Fruit fly (Drosophila melanogaster): ENCODE data around the gene Or85f.
A peak's percentile ranks its signal among the peaks of the same experiment; 100 is the strongest.

The Or85f gene

DNA sequence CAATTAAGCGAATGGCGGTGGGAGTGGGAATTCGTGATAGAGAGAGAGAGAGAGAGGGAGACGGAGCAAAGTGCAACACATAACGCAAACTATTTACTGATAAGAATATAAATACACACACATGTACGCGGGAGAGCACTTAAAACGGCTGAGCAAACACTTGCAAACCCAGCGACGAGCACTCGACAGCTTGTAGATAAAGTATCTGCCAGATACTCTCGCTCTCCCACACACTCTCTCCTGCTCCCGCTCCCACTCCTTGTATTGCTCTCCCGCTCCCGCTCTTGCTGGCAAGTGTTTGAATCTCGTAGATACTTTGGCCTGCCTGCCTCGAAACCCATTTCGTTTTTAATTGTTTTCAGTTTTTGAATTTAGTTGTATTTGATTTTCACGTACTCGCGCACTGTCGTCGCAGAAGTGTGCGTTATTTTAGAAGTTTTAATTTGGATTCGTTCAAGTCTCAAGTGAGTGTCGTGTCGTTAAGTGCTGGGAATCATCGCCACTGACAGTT lies 30.3 kb downstream of the Or85f start (continued):
- 0 out of 2 replicates have a peak, but pooled peaks have one; percentile 21 for TF ChIP-seq sna (GFP tag; IDR thresholded peaks at IDR 0.05; ENCODE audit: partially characterized antibody)
- TF ChIP-seq sima (GFP tag; optimal IDR thresholded peaks at IDR 0.05) = no peak
- no peak for TF ChIP-seq CG7271 (tag; optimal IDR thresholded peaks at IDR 0.05)
- TF ChIP-seq CG2875 (GFP tag; optimal IDR thresholded peaks at IDR 0.05) = peak; percentile 49
- no peak for TF ChIP-seq jing (GFP tag; optimal IDR thresholded peaks at IDR 0.05)
- no peak for TF ChIP-seq CG4404 (GFP tag; IDR thresholded peaks at IDR 0.05)
- peak; percentile 6 for TF ChIP-seq CG5180 (GFP tag; optimal IDR thresholded peaks at IDR 0.05)
- TF ChIP-seq CG4282 (GFP tag; optimal IDR thresholded peaks at IDR 0.05) = no peak
- TF ChIP-seq rib (GFP tag; IDR thresholded peaks at IDR 0.05) = peak; percentile 81
- TF ChIP-seq chinmo (GFP tag; IDR thresholded peaks at IDR 0.05; ENCODE audit: partially characterized antibody) = peak; percentile 98
- TF ChIP-seq kni (GFP tag; optimal IDR thresholded peaks at IDR 0.05) = peak; percentile 87
- TF ChIP-seq CG1832 (GFP tag; optimal IDR thresholded peaks at IDR 0.05) = peak; percentile 70
- TF ChIP-seq inv (GFP tag; IDR thresholded peaks at IDR 0.05; ENCODE audit: partially characterized antibody) = no peak
- peak; percentile 14 for TF ChIP-seq CG8924 (tag; optimal IDR thresholded peaks at IDR 0.05)
- no peak for TF ChIP-seq dmrt11E (tag; optimal IDR thresholded peaks at IDR 0.05)
- peak; percentile 49 for TF ChIP-seq Vsx1 (GFP tag; optimal IDR thresholded peaks at IDR 0.05)
- no peak for TF ChIP-seq CG12236 (GFP tag; optimal IDR thresholded peaks at IDR 0.05)
- TF ChIP-seq Ravus (GFP tag; IDR thresholded peaks at IDR 0.05) = no peak
- no peak for TF ChIP-seq tup (GFP tag; optimal IDR thresholded peaks at IDR 0.05)
- TF ChIP-seq Hr78 (GFP tag; optimal IDR thresholded peaks at IDR 0.05) = peak in 1 of 2 experiments; percentile 17
- TF ChIP-seq dm (GFP tag; optimal IDR thresholded peaks at IDR 0.05) = no peak
- no peak for TF ChIP-seq tgo (GFP tag; IDR thresholded peaks at IDR 0.05)
- no peak for TF ChIP-seq tna (GFP tag; IDR thresholded peaks at IDR 0.05; ENCODE audit: partially characterized antibody)
- TF ChIP-seq emc (GFP tag; optimal IDR thresholded peaks at IDR 0.05) = no peak
- peak; percentile 88 for TF ChIP-seq CG15479 (GFP tag; optimal IDR thresholded peaks at IDR 0.05)
- peak; percentile 18 for TF ChIP-seq CG17912 (GFP tag; optimal IDR thresholded peaks at IDR 0.05)
- no peak for TF ChIP-seq luna (GFP tag; optimal IDR thresholded peaks at IDR 0.05)
- peak; percentile 18 for TF ChIP-seq lilli (GFP tag; optimal IDR thresholded peaks at IDR 0.05)
- no peak for TF ChIP-seq CG8281 (tag; optimal IDR thresholded peaks at IDR 0.05)
- peak; percentile 72; the same call in 2 of the 3 replicates for TF ChIP-seq CG34224 (GFP tag; IDR thresholded peaks at IDR 0.05; ENCODE audit: partially characterized antibody)
- peak; percentile 9 for TF ChIP-seq tin (GFP tag; optimal IDR thresholded peaks at IDR 0.05)
- TF ChIP-seq Opbp (GFP tag; IDR thresholded peaks at IDR 0.05; ENCODE audit: partially characterized antibody) = no peak
- no peak for TF ChIP-seq mam (GFP tag; optimal IDR thresholded peaks at IDR 0.05)
- TF ChIP-seq pho (GFP tag; optimal IDR thresholded peaks at IDR 0.05) = no peak
- no peak for TF ChIP-seq Gug (GFP tag; IDR thresholded peaks at IDR 0.05)
- no peak for TF ChIP-seq Lhr (GFP tag; optimal IDR thresholded peaks at IDR 0.05)
- TF ChIP-seq CG14965 (GFP tag; optimal IDR thresholded peaks at IDR 0.05; ENCODE audit: borderline replicate concordance) = no peak
- peak; percentile 29 for TF ChIP-seq CG2678 (tag; optimal IDR thresholded peaks at IDR 0.05)
- no peak for TF ChIP-seq Fer2 (tag; optimal IDR thresholded peaks at IDR 0.05)
- TF ChIP-seq z (GFP tag; IDR thresholded peaks at IDR 0.05) = peak; percentile 63; the same call in 2 of the 3 replicates
- no peak for TF ChIP-seq CG6175 (GFP tag; IDR thresholded peaks at IDR 0.05)
- TF ChIP-seq MBD-R2 (GFP tag; IDR thresholded peaks at IDR 0.05) = peak; percentile 23; the same call in 1 of the 2 replicates
- no peak for TF ChIP-seq NK7.1 (GFP tag; optimal IDR thresholded peaks at IDR 0.05)
- TF ChIP-seq CG30020 (tag; optimal IDR thresholded peaks at IDR 0.05) = no peak
- peak; percentile 16 for TF ChIP-seq CG18011 (GFP tag; optimal IDR thresholded peaks at IDR 0.05)
- no peak for TF ChIP-seq CG17802 (tag; optimal IDR thresholded peaks at IDR 0.05)
- TF ChIP-seq ftz-f1 (GFP tag; optimal IDR thresholded peaks at IDR 0.05) = peak; percentile 32
- TF ChIP-seq HmgZ (tag; optimal IDR thresholded peaks at IDR 0.05) = peak; percentile 52
- TF ChIP-seq HLHmδ (GFP tag; optimal IDR thresholded peaks at IDR 0.05) = peak; percentile 51
